Worm (Caenorhabditis elegans) whole organism, mixed stage, embryonic: ENCODE measurements around the gene C51E3.6.

Source experiments
- M03D4.4 ChIP-seq: sonication (generic microtip); optimal IDR thresholded peaks from 2 replicates; lab custom pipeline; 2017; ENCODE audit warnings: mild to moderate bottlenecking, missing genetic modification characterization, missing compliant biosample characterization
- blmp-1 ChIP-seq: fragments of 150-350 bp; optimal IDR thresholded peaks from 2 replicates; lab custom pipeline; 2014; ENCODE audit warnings: missing biosample characterization, missing genetic modification characterization
- ceh-39 ChIP-seq: fragments of 150-350 bp; optimal IDR thresholded peaks from 2 replicates; lab custom pipeline; 2014; ENCODE audit warnings: missing biosample characterization, missing genetic modification characterization
- ceh-43 ChIP-seq: fragments of 200-800 bp; sonication (Bioruptor generic); optimal IDR thresholded peaks from 2 replicates; lab custom pipeline; 2018; ENCODE audit warnings: mild to moderate bottlenecking, missing genetic modification characterization, moderate library complexity, missing compliant biosample characterization
- ceh-83 ChIP-seq: fragments of 200-800 bp; sonication (Bioruptor generic); optimal IDR thresholded peaks from 2 replicates; lab custom pipeline; 2018; ENCODE audit warnings: mild to moderate bottlenecking, missing genetic modification characterization, missing compliant biosample characterization
- ces-1 ChIP-seq: fragments of 150-350 bp; optimal IDR thresholded peaks from 2 replicates; lab custom pipeline; 2014; ENCODE audit warnings: missing biosample characterization, missing genetic modification reagents, missing genetic modification characterization
- drap-1 ChIP-seq: fragments of 200-800 bp; sonication (Bioruptor generic); optimal IDR thresholded peaks from 3 replicates; lab custom pipeline; 2018; ENCODE audit warnings: mild to moderate bottlenecking, missing genetic modification characterization, missing compliant biosample characterization
- elt-1 ChIP-seq: sonication (generic microtip); optimal IDR thresholded peaks from 2 replicates; lab custom pipeline; 2017; ENCODE audit warnings: missing genetic modification characterization, mild to moderate bottlenecking, missing compliant biosample characterization, antibody characterized with exemption, moderate library complexity, borderline replicate concordance; ENCODE audit not compliant: insufficient read depth
- elt-3 ChIP-seq: fragments of 150-350 bp; optimal IDR thresholded peaks from 2 replicates; lab custom pipeline; 2014; ENCODE audit warnings: missing biosample characterization, missing genetic modification characterization
- flh-1 ChIP-seq: fragments of 200-800 bp; sonication (Bioruptor generic); optimal IDR thresholded peaks from 2 replicates; lab custom pipeline; 2018; ENCODE audit warnings: mild to moderate bottlenecking, missing genetic modification characterization, moderate library complexity, missing compliant biosample characterization
- hlh-1 ChIP-seq: fragments of 150-350 bp; optimal IDR thresholded peaks from 2 replicates; lab custom pipeline; 2014; ENCODE audit warnings: missing biosample characterization, missing genetic modification reagents, missing genetic modification characterization
- lin-13 ChIP-seq: fragments of 150-350 bp; optimal IDR thresholded peaks from 2 replicates; lab custom pipeline; 2014; ENCODE audit warnings: missing biosample characterization, missing genetic modification characterization
- lin-32 ChIP-seq: fragments of 200-800 bp; sonication (Bioruptor generic); optimal IDR thresholded peaks from 2 replicates; lab custom pipeline; 2018; ENCODE audit warnings: mild to moderate bottlenecking, missing genetic modification characterization, missing compliant biosample characterization
- lsy-2 ChIP-seq: fragments of 150-350 bp; optimal IDR thresholded peaks from 2 replicates; lab custom pipeline; 2014; ENCODE audit warnings: missing biosample characterization, missing genetic modification characterization
- mab-5 ChIP-seq: fragments of 150-350 bp; optimal IDR thresholded peaks from 2 replicates; lab custom pipeline; 2014; ENCODE audit warnings: missing biosample characterization, missing genetic modification characterization
- mep-1 ChIP-seq: fragments of 150-350 bp; optimal IDR thresholded peaks from 2 replicates; lab custom pipeline; 2017; ENCODE audit warnings: missing biosample characterization, missing genetic modification reagents, missing genetic modification characterization, inconsistent platforms
- nhr-12 ChIP-seq: fragments of 150-350 bp; optimal IDR thresholded peaks from 2 replicates; lab custom pipeline; 2014; ENCODE audit warnings: missing biosample characterization, missing genetic modification characterization
- nhr-2 ChIP-seq: fragments of 150-350 bp; optimal IDR thresholded peaks from 2 replicates; lab custom pipeline; 2014; ENCODE audit warnings: missing biosample characterization, missing genetic modification characterization
- nhr-237 ChIP-seq: fragments of 150-350 bp; optimal IDR thresholded peaks from 2 replicates; lab custom pipeline; 2014; ENCODE audit warnings: missing biosample characterization, missing genetic modification characterization
- nhr-28 ChIP-seq: fragments of 150-350 bp; optimal IDR thresholded peaks from 2 replicates; lab custom pipeline; 2014; ENCODE audit warnings: missing biosample characterization, missing genetic modification characterization
- nhr-76 ChIP-seq: sonication (generic microtip); optimal IDR thresholded peaks from 2 replicates; lab custom pipeline; 2017; ENCODE audit warnings: missing biosample characterization, missing genetic modification characterization
- pha-4 ChIP-seq: fragments of 150-350 bp; optimal IDR thresholded peaks from 2 replicates; lab custom pipeline; 2018; ENCODE audit warnings: missing biosample characterization, missing genetic modification reagents, missing genetic modification characterization
- sem-2 ChIP-seq: fragments of 200-800 bp; sonication (Bioruptor generic); optimal IDR thresholded peaks from 2 replicates; lab custom pipeline; 2018; ENCODE audit warnings: mild to moderate bottlenecking, missing genetic modification characterization, missing compliant biosample characterization
- sptf-1 ChIP-seq: sonication (generic microtip); optimal IDR thresholded peaks from 2 replicates; lab custom pipeline; 2017; ENCODE audit warnings: mild to moderate bottlenecking, missing genetic modification characterization, moderate library complexity, missing compliant biosample characterization
- unc-120 ChIP-seq: sonication (generic microtip); optimal IDR thresholded peaks from 2 replicates; lab custom pipeline; 2017; ENCODE audit warnings: missing genetic modification characterization, missing compliant biosample characterization; ENCODE audit not compliant: poor library complexity, severe bottlenecking
- unc-39 ChIP-seq: fragments of 150-350 bp; optimal IDR thresholded peaks from 2 replicates; lab custom pipeline; 2014; ENCODE audit warnings: missing biosample characterization, missing genetic modification characterization
- unc-62 ChIP-seq: fragments of 150-350 bp; optimal IDR thresholded peaks from 2 replicates; lab custom pipeline; 2014; ENCODE audit warnings: missing biosample characterization, missing genetic modification reagents, missing genetic modification characterization
- zip-8 ChIP-seq: fragments of 150-350 bp; optimal IDR thresholded peaks from 2 replicates; lab custom pipeline; 2014; ENCODE audit warnings: missing biosample characterization, missing genetic modification characterization
- ztf-11 ChIP-seq: fragments of 150-350 bp; optimal IDR thresholded peaks from 2 replicates; lab custom pipeline; 2014; ENCODE audit warnings: missing biosample characterization, missing genetic modification characterization

The C51E3.6 gene

ce11 chrV:10146787-10147186 is 19.5 kb downstream of the C51E3.6 start:
- TF ChIP-seq elt-3 (tag; lab: Kevin White, UChicago) (no peak), unc-120 (tag; lab: Kevin White, UChicago) (peak; percentile 16), hlh-1 (peak; percentile 52), blmp-1 (tag; lab: Kevin White, UChicago) (no peak), ceh-39 (tag; lab: Kevin White, UChicago) (no peak), unc-62 (peak; percentile 44)

ce11 chrV:10145653-10146052 is 20.6 kb downstream of the C51E3.6 start, which contains the start of gene C51E3.9:
TSS of gene C51E3.9 (plus strand) at chrV:10145953.
- TF ChIP-seq hlh-1 (peak; percentile 27), sptf-1 (no peak)

ce11 chrV:10134077-10134693 is 32.1 kb downstream of the C51E3.6 start, which contains the start of the genes C08B6.18, wdr-20 and C08B6.8:
TSS of gene C08B6.18 (minus strand) at chrV:10134127.
TSS of gene wdr-20 (minus strand) at chrV:10134158.
TSS of gene C08B6.8 (plus strand) at chrV:10134643.
- TF ChIP-seq flh-1 (GFP tag; lab: Kevin White, UChicago) (no peak), M03D4.4 (tag; lab: Kevin White, UChicago) (no peak), hlh-1 (no peak), nhr-237 (tag; lab: Kevin White, UChicago) (peak; percentile 26), nhr-2 (tag; lab: Kevin White, UChicago) (no peak), sptf-1 (no peak), drap-1 (GFP tag; lab: Kevin White, UChicago) (no peak), lsy-2 (tag; lab: Kevin White, UChicago) (peak; percentile 41), ces-1 (GFP tag; lab: Kevin White, UChicago) (peak; percentile 40), pha-4 (peak; percentile 26), lin-32 (GFP tag; lab: Kevin White, UChicago) (no peak), mep-1 (peak; percentile 59)

ce11 chrV:10133277-10133676 is 33.0 kb downstream of the C51E3.6 start:
- TF ChIP-seq sptf-1 (no peak), lin-13 (no peak), lsy-2 (tag; lab: Kevin White, UChicago) (no peak), hlh-1 (no peak), ceh-83 (GFP tag; lab: Kevin White, UChicago) (no peak), sem-2 (GFP tag; lab: Kevin White, UChicago) (no peak), nhr-28 (tag; lab: Kevin White, UChicago) (no peak), nhr-12 (tag; lab: Kevin White, UChicago) (no peak), elt-1 (tag; lab: Kevin White, UChicago) (no peak), zip-8 (tag; lab: Kevin White, UChicago) (no peak)

- TF ChIP-seq ceh-43 (GFP tag; lab: Kevin White, UChicago) (no peak), mab-5 (tag; lab: Kevin White, UChicago) (no peak), nhr-76 (tag; lab: Kevin White, UChicago) (no peak), zip-8 (tag; lab: Kevin White, UChicago) (no peak), ceh-39 (tag; lab: Kevin White, UChicago) (no peak), unc-39 (tag; lab: Kevin White, UChicago) (no peak), drap-1 (GFP tag; lab: Kevin White, UChicago) (no peak), ztf-11 (tag; lab: Kevin White, UChicago) (no peak)
Observed at ce11 chrV:10130195-10130594, 36.1 kb downstream of the C51E3.6 start, which contains the start of gene aos-1. TSS of gene aos-1 (minus strand) at chrV:10130295.

ce11 chrV:10124799-10125548 is 41.3 kb downstream of the C51E3.6 start, which contains the start of gene C08B6.10:
TSS of gene C08B6.10 (plus strand) at chrV:10125498.
- TF ChIP-seq pha-4 (no peak), ceh-43 (GFP tag; lab: Kevin White, UChicago) (no peak), blmp-1 (tag; lab: Kevin White, UChicago) (no peak), mep-1 (no peak), mab-5 (tag; lab: Kevin White, UChicago) (no peak)
